Worm (Caenorhabditis elegans): ENCODE measurements around the gene R11E3.2.
A peak's percentile ranks its signal among the peaks of the same experiment; 100 is the strongest.

R11E3.2 gene

DNA sequence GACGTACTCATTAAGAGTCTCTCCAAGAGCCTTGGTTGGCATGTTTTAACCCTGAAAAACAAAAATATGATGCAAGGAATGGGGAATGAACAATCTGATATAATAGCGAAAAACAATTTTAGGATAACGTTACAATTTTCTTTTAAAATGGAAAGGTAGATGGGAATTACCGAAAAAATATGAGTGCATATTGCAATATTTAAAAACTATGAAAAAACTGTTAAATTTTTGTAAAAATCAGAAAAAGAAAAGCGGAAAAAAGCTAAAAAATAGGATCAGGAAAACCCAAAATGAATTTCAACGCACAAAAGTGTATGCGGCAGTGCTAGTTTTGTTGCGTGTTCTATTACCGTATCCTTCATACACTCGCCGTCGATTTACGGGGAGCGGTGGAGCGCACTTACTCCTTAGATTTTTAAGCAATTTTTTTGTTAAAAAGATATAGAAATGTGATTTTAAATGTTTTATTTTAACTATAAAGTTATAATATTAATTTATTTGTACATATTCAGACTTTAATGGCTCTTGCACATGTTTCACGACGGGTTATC is 22.1 kb upstream of the R11E3.2 start, which contains the start of the genes rpl-20 and Y17G9B.5 (continued):
- peak; percentile 98 for TF ChIP-seq F37D6.2 (tag; optimal IDR thresholded peaks at IDR 0.05)
- peak; percentile 100 for TF ChIP-seq hmg-1.1 (GFP tag; IDR thresholded peaks at IDR 0.05)
- TF ChIP-seq lin-38 (GFP tag; IDR thresholded peaks at IDR 0.05), result peak; percentile 100
- peak; percentile 99 for TF ChIP-seq daf-19 (GFP tag; conservative IDR thresholded peaks at IDR 0.05)
- TF ChIP-seq zip-2 (tag; optimal IDR thresholded peaks at IDR 0.05), result peak; percentile 95
- peak; percentile 2 for TF ChIP-seq aly-2 (tag; optimal IDR thresholded peaks at IDR 0.05)
- peak; percentile 100 for TF ChIP-seq hlh-11 (tag; optimal IDR thresholded peaks at IDR 0.05)
- peak; percentile 97 for TF ChIP-seq sdz-12 (GFP tag; optimal IDR thresholded peaks at IDR 0.05)
- TF ChIP-seq nhr-25 (tag; optimal IDR thresholded peaks at IDR 0.05; ENCODE audit: borderline replicate concordance, insufficient read depth), result peak; percentile 97
- peak; percentile 88 for TF ChIP-seq zag-1 (tag; optimal IDR thresholded peaks at IDR 0.05)
- TF ChIP-seq mxl-2 (GFP tag; conservative IDR thresholded peaks at IDR 0.05), result peak; percentile 94
- TF ChIP-seq ZK337.2 (GFP tag; IDR thresholded peaks at IDR 0.05), result peak; percentile 93
- peak; percentile 88 for TF ChIP-seq ceh-32 (tag; optimal IDR thresholded peaks at IDR 0.05; ENCODE audit: poor library complexity)
- peak; percentile 91 for TF ChIP-seq F44E2.7 (GFP tag; IDR thresholded peaks at IDR 0.05)
- peak; percentile 97 for TF ChIP-seq mdt-29 (GFP tag; IDR thresholded peaks at IDR 0.05)
- TF ChIP-seq D1046.2 (GFP tag; IDR thresholded peaks at IDR 0.05), result peak; percentile 97
- peak; percentile 99 for TF ChIP-seq dpl-1 (GFP tag; optimal IDR thresholded peaks at IDR 0.05)
- peak; percentile 96 for TF ChIP-seq ztf-7 (tag; optimal IDR thresholded peaks at IDR 0.05)
- TF ChIP-seq ces-1 (GFP tag; optimal IDR thresholded peaks at IDR 0.05), result peak; percentile 96
- peak; percentile 87 for TF ChIP-seq ceh-44 (GFP tag; IDR thresholded peaks at IDR 0.05)
- peak; percentile 98 for TF ChIP-seq egl-43 (GFP tag; IDR thresholded peaks at IDR 0.05)
- TF ChIP-seq nhr-41 (GFP tag; IDR thresholded peaks at IDR 0.05), result peak; percentile 97
- TF ChIP-seq fos-1 (tag; optimal IDR thresholded peaks at IDR 0.05), result peak; percentile 94
- TF ChIP-seq lin-1 (GFP tag; IDR thresholded peaks at IDR 0.05), result peak; percentile 99
- peak; percentile 81 for TF ChIP-seq lim-7 (GFP tag; IDR thresholded peaks at IDR 0.05)
- peak; percentile 100 for TF ChIP-seq nhr-77 (tag; optimal IDR thresholded peaks at IDR 0.05)
- TF ChIP-seq R02D3.7 (tag; optimal IDR thresholded peaks at IDR 0.05), result peak; percentile 100
- TF ChIP-seq pqm-1 (tag; optimal IDR thresholded peaks at IDR 0.05), result peak; percentile 94
- peak; percentile 99 for TF ChIP-seq lin-29 (GFP tag; IDR thresholded peaks at IDR 0.05)
- TF ChIP-seq madf-9 (GFP tag; conservative IDR thresholded peaks at IDR 0.05), result peak; percentile 98
- peak; percentile 99 for TF ChIP-seq zfp-3 (GFP tag; conservative IDR thresholded peaks at IDR 0.05)
- peak; percentile 99 for TF ChIP-seq tra-1 (GFP tag; IDR thresholded peaks at IDR 0.05)
- peak; percentile 99 for TF ChIP-seq lin-13 (GFP tag; optimal IDR thresholded peaks at IDR 0.05)
- TF ChIP-seq ctbp-1 (GFP tag; IDR thresholded peaks at IDR 0.05), result peak; percentile 99
- peak; percentile 80 for TF ChIP-seq attf-4 (tag; optimal IDR thresholded peaks at IDR 0.05)
- no peak for TF ChIP-seq Y105C5A.15 (GFP tag; IDR thresholded peaks at IDR 0.05)
- TF ChIP-seq ceh-82 (tag; optimal IDR thresholded peaks at IDR 0.05), result peak; percentile 40
- peak; percentile 95 for TF ChIP-seq Y48G9A.11 (GFP tag; IDR thresholded peaks at IDR 0.05)
- peak; percentile 99 for TF ChIP-seq saeg-2 (GFP tag; IDR thresholded peaks at IDR 0.05)
- peak; percentile 93 for TF ChIP-seq cey-2 (tag; optimal IDR thresholded peaks at IDR 0.05; ENCODE audit: borderline replicate concordance, insufficient read depth)
- TF ChIP-seq vab-7 (GFP tag; IDR thresholded peaks at IDR 0.05), result peak; percentile 99
- TF ChIP-seq egl-27 (tag; optimal IDR thresholded peaks at IDR 0.05), result peak; percentile 53
- no peak for TF ChIP-seq F26F4.8 (GFP tag; conservative IDR thresholded peaks at IDR 0.05)
- peak; percentile 36 for TF ChIP-seq set-16 (GFP tag; IDR thresholded peaks at IDR 0.05)
- peak; percentile 94; the same call in 1 of the 2 replicates for TF ChIP-seq tag-97 (GFP tag; IDR thresholded peaks at IDR 0.05)
- peak; percentile 99 for TF ChIP-seq aha-1 (tag)
- TF ChIP-seq dve-1 (tag; optimal IDR thresholded peaks at IDR 0.05; ENCODE audit: insufficient read depth), result peak; percentile 100
- peak; percentile 89 for TF ChIP-seq lir-3 (tag; optimal IDR thresholded peaks at IDR 0.05)
- peak; percentile 100 for TF ChIP-seq rbr-2 (tag; optimal IDR thresholded peaks at IDR 0.05)
- TF ChIP-seq lsy-2 (tag; optimal IDR thresholded peaks at IDR 0.05), result peak; percentile 100
- TF ChIP-seq nhr-237 (tag; optimal IDR thresholded peaks at IDR 0.05), result peak; percentile 86
